Fruit fly (Drosophila melanogaster) whole organism, embryonic: Measurements from ENCODE around the gene Etfb.

ENCODE experiments used
- BtbVII ChIP-seq: fragments of 200-800 bp; sonication (Bioruptor generic); optimal IDR thresholded peaks from 3 replicates; lab custom pipeline; 2017; ENCODE audit warnings: missing biosample characterization, mild to moderate bottlenecking, missing genetic modification characterization
- CG10209 ChIP-seq: fragments of 200-800 bp; sonication (Bioruptor generic); optimal IDR thresholded peaks from 3 replicates; lab custom pipeline; 2017; ENCODE audit warnings: missing biosample characterization, mild to moderate bottlenecking, missing genetic modification characterization, missing genetic modification reagents
- CG10267 ChIP-seq: fragments of 200-800 bp; sonication (Bioruptor generic); optimal IDR thresholded peaks from 2 replicates; lab custom pipeline; 2018; ENCODE audit warnings: missing biosample characterization, mild to moderate bottlenecking, missing genetic modification characterization, moderate library complexity
- CG10979 ChIP-seq: fragments of 200-800 bp; sonication (Bioruptor generic); optimal IDR thresholded peaks from 2 replicates; lab custom pipeline; 2018; ENCODE audit warnings: missing biosample characterization, mild to moderate bottlenecking, missing genetic modification characterization, moderate library complexity
- CG14050 ChIP-seq: fragments of 200-800 bp; sonication (Bioruptor generic); IDR thresholded peaks from 3 replicates; pipeline ENCODE4 v1.3.6; 2022; ENCODE audit warnings: missing biosample characterization, missing genetic modification characterization
- CG14710 ChIP-seq: fragments of 200-800 bp; sonication (Bioruptor generic); optimal IDR thresholded peaks from 3 replicates; lab custom pipeline; 2019; ENCODE audit warnings: missing biosample characterization, mild to moderate bottlenecking, missing genetic modification characterization, moderate library complexity
- CG16813 ChIP-seq: fragments of 200-800 bp; sonication (Bioruptor generic); IDR thresholded peaks from 3 replicates; pipeline ENCODE4 v1.3.6; 2022; ENCODE audit warnings: missing biosample characterization, missing genetic modification characterization; ENCODE audit not compliant: partially characterized antibody
- CG17802 ChIP-seq: fragments of 200-800 bp; sonication (Bioruptor generic); optimal IDR thresholded peaks from 2 replicates; lab custom pipeline; 2018; ENCODE audit warnings: missing biosample characterization, mild to moderate bottlenecking, missing genetic modification characterization, moderate library complexity
- CG18262 ChIP-seq: fragments of 200-800 bp; optimal IDR thresholded peaks from 3 replicates; lab custom pipeline; 2019; ENCODE audit warnings: missing biosample characterization, mild to moderate bottlenecking, missing genetic modification characterization, moderate library complexity
- CG2199 ChIP-seq: fragments of 200-800 bp; sonication (Bioruptor generic); IDR thresholded peaks from 3 replicates; pipeline ENCODE4 v1.3.6; 2022; ENCODE audit warnings: missing biosample characterization, missing genetic modification characterization
- CG2712 ChIP-seq: fragments of 200-800 bp; optimal IDR thresholded peaks from 3 replicates; lab custom pipeline; 2019; ENCODE audit warnings: missing biosample characterization, mild to moderate bottlenecking, missing genetic modification characterization, moderate library complexity
- CG30403 ChIP-seq: fragments of 200-800 bp; sonication (Bioruptor generic); optimal IDR thresholded peaks from 3 replicates; lab custom pipeline; 2016; ENCODE audit warnings: missing biosample characterization, missing genetic modification characterization
- CG31224 ChIP-seq: fragments of 200-800 bp; sonication (Bioruptor generic); IDR thresholded peaks from 2 replicates; pipeline ENCODE4 v1.3.6; 2022; ENCODE audit warnings: missing biosample characterization, missing genetic modification characterization
- CG32772 ChIP-seq: fragments of 200-800 bp; sonication (Bioruptor generic); IDR thresholded peaks from 2 replicates; pipeline ENCODE4 v1.3.6; 2022; ENCODE audit warnings: missing biosample characterization, missing genetic modification characterization
- CG33213 ChIP-seq: fragments of 200-800 bp; sonication (Bioruptor generic); optimal IDR thresholded peaks from 3 replicates; lab custom pipeline; 2016; ENCODE audit warnings: missing biosample characterization, missing genetic modification characterization
- CG3407 ChIP-seq: fragments of 200-800 bp; sonication (Bioruptor generic); optimal IDR thresholded peaks from 2 replicates; lab custom pipeline; 2018; ENCODE audit warnings: missing biosample characterization, mild to moderate bottlenecking, missing genetic modification characterization
- CG3847 ChIP-seq: fragments of 200-800 bp; sonication (Bioruptor generic); IDR thresholded peaks from 2 replicates; pipeline ENCODE4 v1.3.6; 2022; ENCODE audit warnings: missing biosample characterization, missing genetic modification characterization
- CG4617 ChIP-seq: fragments of 200-800 bp; sonication (Bioruptor generic); optimal IDR thresholded peaks from 3 replicates; lab custom pipeline; 2016; ENCODE audit warnings: missing biosample characterization, missing genetic modification characterization, borderline replicate concordance
- CG6683 ChIP-seq: fragments of 200-800 bp; sonication (Bioruptor generic); optimal IDR thresholded peaks from 2 replicates; lab custom pipeline; 2017; ENCODE audit warnings: missing biosample characterization, mild to moderate bottlenecking, missing genetic modification characterization, missing genetic modification reagents
- CG7987 ChIP-seq: fragments of 200-800 bp; sonication (Bioruptor generic); optimal IDR thresholded peaks from 2 replicates; lab custom pipeline; 2018; ENCODE audit warnings: missing biosample characterization, mild to moderate bottlenecking, missing genetic modification characterization, moderate library complexity
- CG9817 ChIP-seq: fragments of 200-800 bp; sonication (Bioruptor generic); optimal IDR thresholded peaks from 2 replicates; lab custom pipeline; 2018; ENCODE audit warnings: missing biosample characterization, mild to moderate bottlenecking, missing genetic modification characterization, moderate library complexity
- Camta ChIP-seq: fragments of 200-800 bp; sonication (Bioruptor generic); optimal IDR thresholded peaks from 2 replicates; lab custom pipeline; 2016; ENCODE audit warnings: missing biosample characterization, missing genetic modification characterization
- Fer2 ChIP-seq: fragments of 200-800 bp; sonication (Bioruptor generic); optimal IDR thresholded peaks from 2 replicates; lab custom pipeline; 2018; ENCODE audit warnings: missing biosample characterization, mild to moderate bottlenecking, missing genetic modification characterization, moderate library complexity
- HHEX ChIP-seq: fragments of 200-800 bp; sonication (Bioruptor generic); optimal IDR thresholded peaks from 3 replicates; lab custom pipeline; 2017; ENCODE audit warnings: missing biosample characterization, mild to moderate bottlenecking, missing genetic modification characterization, missing genetic modification reagents
- Lhr ChIP-seq: fragments of 200-800 bp; sonication (Bioruptor generic); optimal IDR thresholded peaks from 3 replicates; lab custom pipeline; 2017; ENCODE audit warnings: mild to moderate bottlenecking, missing biosample characterization, missing genetic modification reagents, missing genetic modification characterization
- Max ChIP-seq: fragments of 200-800 bp; sonication (Bioruptor generic); optimal IDR thresholded peaks from 2 replicates; lab custom pipeline; 2016; ENCODE audit warnings: missing biosample characterization, mild to moderate bottlenecking, missing genetic modification characterization
- NC2β ChIP-seq: fragments of 200-800 bp; sonication (Bioruptor generic); optimal IDR thresholded peaks from 2 replicates; lab custom pipeline; 2016; ENCODE audit warnings: missing biosample characterization, missing genetic modification characterization
- Neu2 ChIP-seq: fragments of 200-800 bp; sonication (Bioruptor generic); optimal IDR thresholded peaks from 3 replicates; lab custom pipeline; 2016; ENCODE audit warnings: missing biosample characterization, missing genetic modification characterization, borderline replicate concordance
- Optix ChIP-seq: fragments of 200-800 bp; sonication (Bioruptor generic); IDR thresholded peaks from 3 replicates; pipeline ENCODE4 v1.3.6; 2022; ENCODE audit warnings: missing biosample characterization, missing genetic modification characterization
- PHDP ChIP-seq: fragments of 200-800 bp; sonication (Bioruptor generic); optimal IDR thresholded peaks from 3 replicates; lab custom pipeline; 2018; ENCODE audit warnings: missing biosample characterization, mild to moderate bottlenecking, missing genetic modification characterization, moderate library complexity
- Xbp1 ChIP-seq: fragments of 200-800 bp; sonication (Bioruptor generic); optimal IDR thresholded peaks from 3 replicates; lab custom pipeline; 2016; ENCODE audit warnings: missing biosample characterization, mild to moderate bottlenecking, missing genetic modification characterization
- amos ChIP-seq: fragments of 200-800 bp; sonication (Bioruptor generic); IDR thresholded peaks from 2 replicates; pipeline ENCODE4 v1.3.6; 2022; ENCODE audit warnings: missing biosample characterization, missing genetic modification characterization; ENCODE audit not compliant: partially characterized antibody
- btn ChIP-seq: fragments of 200-800 bp; sonication (Bioruptor generic); optimal IDR thresholded peaks from 2 replicates; lab custom pipeline; 2016; ENCODE audit warnings: missing biosample characterization, missing genetic modification characterization
- chinmo ChIP-seq: fragments of 200-800 bp; sonication (Bioruptor generic); IDR thresholded peaks from 4 replicates; pipeline ENCODE4 v1.3.6; 2022; ENCODE audit warnings: missing biosample characterization, missing genetic modification characterization; ENCODE audit not compliant: partially characterized antibody
- corto ChIP-seq: fragments of 200-800 bp; sonication (Bioruptor generic); optimal IDR thresholded peaks from 2 replicates; lab custom pipeline; 2016; ENCODE audit warnings: missing biosample characterization, mild to moderate bottlenecking, missing genetic modification characterization, moderate library complexity
- fd96Cb ChIP-seq: fragments of 200-800 bp; sonication (Bioruptor generic); optimal IDR thresholded peaks from 2 replicates; lab custom pipeline; 2018; ENCODE audit warnings: missing biosample characterization, mild to moderate bottlenecking, missing genetic modification characterization, moderate library complexity
- gce ChIP-seq: fragments of 200-800 bp; sonication (Bioruptor generic); IDR thresholded peaks from 3 replicates; pipeline ENCODE4 v1.3.6; 2022; ENCODE audit warnings: missing biosample characterization, missing genetic modification characterization
- mirr ChIP-seq: fragments of 200-800 bp; sonication (Bioruptor generic); optimal IDR thresholded peaks from 3 replicates; lab custom pipeline; 2018; ENCODE audit warnings: missing biosample characterization, mild to moderate bottlenecking, missing genetic modification characterization
- pita ChIP-seq: fragments of 200-800 bp; sonication (Bioruptor generic); optimal IDR thresholded peaks from 2 replicates; lab custom pipeline; 2017; ENCODE audit warnings: missing biosample characterization, mild to moderate bottlenecking, missing genetic modification characterization
- rib ChIP-seq: fragments of 200-800 bp; sonication (Bioruptor generic); IDR thresholded peaks from 2 replicates; pipeline ENCODE4 v1.3.6; 2022; ENCODE audit warnings: missing biosample characterization, missing genetic modification characterization
- run ChIP-seq: fragments of 200-800 bp; sonication (Bioruptor generic); optimal IDR thresholded peaks from 3 replicates; lab custom pipeline; 2018; ENCODE audit warnings: missing biosample characterization, mild to moderate bottlenecking, missing genetic modification characterization
- stwl ChIP-seq: fragments of 200-800 bp; sonication (Bioruptor generic); optimal IDR thresholded peaks from 3 replicates; lab custom pipeline; 2018; ENCODE audit warnings: missing biosample characterization, mild to moderate bottlenecking, missing genetic modification characterization, moderate library complexity
- trh ChIP-seq: fragments of 200-800 bp; sonication (Bioruptor generic); optimal IDR thresholded peaks from 2 replicates; lab custom pipeline; 2016; ENCODE audit warnings: missing biosample characterization, missing genetic modification characterization
- twi ChIP-seq: fragments of 200-800 bp; optimal IDR thresholded peaks from 2 replicates; lab custom pipeline; 2019; ENCODE audit warnings: missing biosample characterization, mild to moderate bottlenecking, missing genetic modification characterization, moderate library complexity
- vfl ChIP-seq: fragments of 200-800 bp; sonication (Bioruptor generic); optimal IDR thresholded peaks from 2 replicates; lab custom pipeline; 2016; ENCODE audit warnings: missing biosample characterization, missing genetic modification characterization
- vvl ChIP-seq: fragments of 200-800 bp; sonication (Bioruptor generic); IDR thresholded peaks from 2 replicates; pipeline ENCODE4 v1.3.6; 2022; ENCODE audit warnings: missing biosample characterization, missing genetic modification characterization
- zfh1 ChIP-seq: fragments of 200-800 bp; sonication (Bioruptor generic); IDR thresholded peaks from 3 replicates; pipeline ENCODE4 v1.3.6; 2022; ENCODE audit warnings: missing biosample characterization, missing genetic modification characterization
- zfh2 ChIP-seq: fragments of 200-800 bp; sonication (Bioruptor generic); optimal IDR thresholded peaks from 2 replicates; lab custom pipeline; 2016; ENCODE audit warnings: missing biosample characterization, missing genetic modification characterization

Etfb gene

dm6 chr3R:29798966-29799680 lies 3.6 kb downstream of the Etfb start, which contains the start of the genes Rnb and Drice (continued):
- TF ChIP-seq run (tag; lab: Kevin White, UChicago) (no peak), chinmo (GFP tag; lab: Robert Waterston, UW) (0 out of 4 replicates have a peak, but pooled peaks have one; percentile 47), CG4617 (GFP tag; lab: Kevin White, UChicago) (peak; percentile 10), BtbVII (GFP tag; lab: Kevin White, UChicago) (no peak), CG30403 (GFP tag; lab: Kevin White, UChicago) (peak; percentile 54), zfh1 (GFP tag; lab: Robert Waterston, UW) (0 out of 3 replicates have a peak, but pooled peaks have one; percentile 36), CG10267 (tag; lab: Kevin White, UChicago) (peak; percentile 57), CG32772 (GFP tag; lab: Robert Waterston, UW) (0 out of 2 replicates have a peak, but pooled peaks have one; percentile 25), HHEX (GFP tag; lab: Kevin White, UChicago) (peak; percentile 50), NC2β (GFP tag; lab: Kevin White, UChicago) (no peak), zfh2 (GFP tag; lab: Kevin White, UChicago) (peak; percentile 18), CG14710 (tag; lab: Kevin White, UChicago) (peak; percentile 79), CG3847 (GFP tag; lab: Robert Waterston, UW) (peak; percentile 51), CG9817 (tag; lab: Kevin White, UChicago) (peak; percentile 51), rib (no peak), fd96Cb (tag; lab: Kevin White, UChicago) (peak; percentile 36), CG14050 (GFP tag; lab: Robert Waterston, UW) (peak; percentile 35; the same call in 1 of the 3 replicates), CG16813 (GFP tag; lab: Robert Waterston, UW) (peak; percentile 71), vvl (GFP tag; lab: Robert Waterston, UW) (peak; percentile 50), corto (GFP tag; lab: Kevin White, UChicago) (no peak), twi (tag; lab: Kevin White, UChicago) (no peak), Optix (GFP tag; lab: Robert Waterston, UW) (0 out of 3 replicates have a peak, but pooled peaks have one; percentile 16), CG6683 (GFP tag; lab: Kevin White, UChicago) (peak; percentile 29), btn (no peak), stwl (tag; lab: Kevin White, UChicago) (peak; percentile 6), mirr (GFP tag; lab: Kevin White, UChicago) (peak; percentile 14), Camta (GFP tag; lab: Kevin White, UChicago) (no peak), CG33213 (no peak), CG17802 (tag; lab: Kevin White, UChicago) (peak; percentile 95), CG2712 (tag; lab: Kevin White, UChicago) (peak; percentile 66), CG10209 (GFP tag; lab: Kevin White, UChicago) (peak; percentile 48), Neu2 (GFP tag; lab: Kevin White, UChicago) (no peak), CG7987 (GFP tag; lab: Kevin White, UChicago) (peak; percentile 73)

- TF ChIP-seq gce = no peak
- TF ChIP-seq CG10979 = no peak
- no peak for TF ChIP-seq Max (GFP tag; lab: Kevin White, UChicago)
- TF ChIP-seq pita (GFP tag; lab: Kevin White, UChicago) = no peak
- no peak for TF ChIP-seq Lhr
- no peak for TF ChIP-seq CG3407 (GFP tag; lab: Kevin White, UChicago)
- TF ChIP-seq amos = no peak
- no peak for TF ChIP-seq Camta (GFP tag; lab: Kevin White, UChicago)
- TF ChIP-seq CG18262 = no peak
- no peak for TF ChIP-seq vfl (GFP tag; lab: Kevin White, UChicago)
- no peak for TF ChIP-seq Xbp1 (GFP tag; lab: Kevin White, UChicago)
- no peak for TF ChIP-seq PHDP (tag; lab: Kevin White, UChicago)
- TF ChIP-seq CG31224 (GFP tag; lab: Robert Waterston, UW) = no peak
- no peak for TF ChIP-seq trh
- no peak for TF ChIP-seq Fer2
- TF ChIP-seq CG2199 = no peak
These were observed 5.6 kb downstream of the Etfb start for dm6 chr3R:29797183-29797582.
